Worm (Caenorhabditis elegans): Measurements from ENCODE around the gene act-3.

DNA sequence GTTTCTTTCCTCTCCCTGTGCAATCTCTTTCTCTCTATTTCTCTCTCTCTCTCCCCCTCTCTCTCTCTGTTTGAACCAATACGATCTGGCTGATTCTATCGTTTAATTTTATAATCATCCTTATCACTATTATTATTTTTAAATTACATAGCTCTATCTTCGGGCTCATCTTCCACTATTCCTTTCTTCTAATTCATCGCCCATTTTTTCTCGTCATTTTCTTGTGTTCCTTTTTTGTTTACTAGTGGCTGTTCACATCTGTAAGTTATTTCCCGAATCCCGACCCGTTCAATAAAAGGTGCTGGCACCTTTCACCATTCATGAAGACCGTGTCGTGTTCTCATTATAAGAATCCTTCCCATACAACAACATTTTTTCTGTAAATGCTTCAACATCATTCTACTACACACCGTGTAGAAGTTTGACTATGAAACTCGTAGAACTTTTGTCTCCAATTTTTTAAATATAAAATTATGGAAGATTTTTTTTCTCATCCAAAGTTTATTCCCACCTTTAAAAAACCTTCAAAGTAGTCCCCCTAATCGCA, 44.0 kb upstream of the act-3 start:
- no peak for TF ChIP-seq dao-5 (tag; optimal IDR thresholded peaks at IDR 0.05)
- TF ChIP-seq W03F9.2 (tag; optimal IDR thresholded peaks at IDR 0.05) = no peak
